Fruit fly (Drosophila melanogaster) whole organism, prepupa: ENCODE results near the gene Patr-1.

Source experiments
- Blimp-1 ChIP-seq: fragments of 200-800 bp; sonication (Bioruptor generic); optimal IDR thresholded peaks from 3 replicates; lab custom pipeline; 2017; ENCODE audit warnings: missing biosample characterization, missing genetic modification characterization, mild to moderate bottlenecking, moderate library complexity, missing genetic modification reagents
- CG10631 ChIP-seq: fragments of 200-800 bp; sonication (Bioruptor generic); optimal IDR thresholded peaks from 2 replicates; lab custom pipeline; 2016; ENCODE audit warnings: missing biosample characterization, missing genetic modification characterization
- CG10669 ChIP-seq: fragments of 200-800 bp; sonication (Bioruptor generic); optimal IDR thresholded peaks from 3 replicates; lab custom pipeline; 2018; ENCODE audit warnings: missing biosample characterization, mild to moderate bottlenecking, missing genetic modification characterization, moderate library complexity
- CG11294 ChIP-seq: fragments of 200-800 bp; sonication (Bioruptor generic); IDR thresholded peaks from 2 replicates; pipeline ENCODE4 v1.3.6; 2022; ENCODE audit warnings: missing biosample characterization, missing genetic modification characterization
- CG11762 ChIP-seq: fragments of 200-800 bp; sonication (Bioruptor generic); optimal IDR thresholded peaks from 3 replicates; lab custom pipeline; 2016; ENCODE audit warnings: missing biosample characterization, missing genetic modification characterization; ENCODE audit not compliant: insufficient read depth
- CG15336 ChIP-seq: fragments of 200-800 bp; sonication (Bioruptor generic); IDR thresholded peaks from 2 replicates; pipeline ENCODE4 v1.3.6; 2022; ENCODE audit warnings: missing biosample characterization, missing genetic modification characterization
- CG1621 ChIP-seq: fragments of 200-800 bp; sonication (Bioruptor generic); optimal IDR thresholded peaks from 3 replicates; lab custom pipeline; 2018; ENCODE audit warnings: missing biosample characterization, mild to moderate bottlenecking, missing genetic modification characterization
- CG16779 ChIP-seq: fragments of 200-800 bp; sonication (Bioruptor generic); optimal IDR thresholded peaks from 3 replicates; lab custom pipeline; 2017; ENCODE audit warnings: missing biosample characterization, mild to moderate bottlenecking, missing genetic modification characterization
- CG3032 ChIP-seq: fragments of 200-800 bp; optimal IDR thresholded peaks from 2 replicates; lab custom pipeline; 2019; ENCODE audit warnings: missing biosample characterization, mild to moderate bottlenecking, missing genetic modification characterization, moderate library complexity
- CG34406 ChIP-seq: fragments of 200-800 bp; sonication (Bioruptor generic); optimal IDR thresholded peaks from 3 replicates; lab custom pipeline; 2016; ENCODE audit warnings: missing biosample characterization, missing genetic modification characterization
- CG3919 ChIP-seq: fragments of 200-800 bp; sonication (Bioruptor generic); optimal IDR thresholded peaks from 3 replicates; lab custom pipeline; 2016; ENCODE audit warnings: missing biosample characterization, missing genetic modification characterization
- CG4318 ChIP-seq: fragments of 200-800 bp; sonication (Bioruptor generic); optimal IDR thresholded peaks from 3 replicates; lab custom pipeline; 2017; ENCODE audit warnings: missing biosample characterization, mild to moderate bottlenecking, missing genetic modification characterization
- CG6163 ChIP-seq: fragments of 200-800 bp; sonication (Bioruptor generic); IDR thresholded peaks from 3 replicates; pipeline ENCODE4 v1.3.6; 2022; ENCODE audit warnings: missing biosample characterization, missing genetic modification characterization
- CG6276 ChIP-seq: fragments of 200-800 bp; sonication (Bioruptor generic); optimal IDR thresholded peaks from 2 replicates; lab custom pipeline; 2017; ENCODE audit warnings: missing biosample characterization, mild to moderate bottlenecking, missing genetic modification characterization
- CG6792 ChIP-seq: fragments of 200-800 bp; sonication (Bioruptor generic); optimal IDR thresholded peaks from 3 replicates; lab custom pipeline; 2016; ENCODE audit warnings: missing biosample characterization, missing genetic modification characterization
- CG6808 ChIP-seq: fragments of 200-800 bp; sonication (Bioruptor generic); optimal IDR thresholded peaks from 3 replicates; lab custom pipeline; 2017; ENCODE audit warnings: missing biosample characterization, missing genetic modification characterization, mild to moderate bottlenecking, moderate library complexity, missing genetic modification reagents
- CG6854 ChIP-seq: fragments of 200-800 bp; sonication (Bioruptor generic); optimal IDR thresholded peaks from 2 replicates; lab custom pipeline; 2017; ENCODE audit warnings: missing biosample characterization, mild to moderate bottlenecking, missing genetic modification characterization
- CG7368 ChIP-seq: fragments of 200-800 bp; sonication (Bioruptor generic); optimal IDR thresholded peaks from 3 replicates; lab custom pipeline; 2016; ENCODE audit warnings: missing biosample characterization, missing genetic modification characterization
- CG8119 ChIP-seq: fragments of 200-800 bp; sonication (Bioruptor generic); IDR thresholded peaks from 3 replicates; pipeline ENCODE4 v1.3.6; 2022; ENCODE audit warnings: missing biosample characterization, missing genetic modification characterization
- CG8632 ChIP-seq: fragments of 200-800 bp; sonication (Bioruptor generic); optimal IDR thresholded peaks from 3 replicates; lab custom pipeline; 2016; ENCODE audit warnings: missing biosample characterization, missing genetic modification characterization
- CG9139 ChIP-seq: fragments of 200-800 bp; sonication (Bioruptor generic); optimal IDR thresholded peaks from 3 replicates; lab custom pipeline; 2017; ENCODE audit warnings: missing biosample characterization, mild to moderate bottlenecking, missing genetic modification characterization
- Eip75B ChIP-seq: fragments of 200-800 bp; sonication (Bioruptor generic); optimal IDR thresholded peaks from 3 replicates; lab custom pipeline; 2016; ENCODE audit warnings: missing biosample characterization, missing genetic modification characterization
- Eip78C ChIP-seq: fragments of 200-800 bp; sonication (Bioruptor generic); peaks from one replicate; lab custom pipeline; 2016; ENCODE audit warnings: missing biosample characterization, missing genetic modification characterization
- Eip93F ChIP-seq: fragments of 200-800 bp; sonication (Bioruptor generic); optimal IDR thresholded peaks from 2 replicates; lab custom pipeline; 2016; ENCODE audit warnings: missing biosample characterization, mild to moderate bottlenecking, missing genetic modification characterization
- Ets21C ChIP-seq: fragments of 200-800 bp; sonication (Bioruptor generic); optimal IDR thresholded peaks from 3 replicates; lab custom pipeline; 2016; ENCODE audit warnings: missing biosample characterization, missing genetic modification characterization
- Ets96B ChIP-seq: fragments of 200-800 bp; optimal IDR thresholded peaks from 2 replicates; lab custom pipeline; 2019; ENCODE audit warnings: missing biosample characterization, mild to moderate bottlenecking, missing genetic modification characterization, moderate library complexity
- Gug ChIP-seq: fragments of 200-800 bp; sonication (Bioruptor generic); IDR thresholded peaks from 2 replicates; pipeline ENCODE4 v1.3.6; 2022; ENCODE audit warnings: missing biosample characterization, missing genetic modification characterization
- Hr38 ChIP-seq: sonication (Bioruptor generic); optimal IDR thresholded peaks from 2 replicates; lab custom pipeline; 2016; ENCODE audit warnings: missing biosample characterization, missing genetic modification characterization
- Lpt ChIP-seq: fragments of 200-800 bp; sonication (Bioruptor generic); optimal IDR thresholded peaks from 3 replicates; lab custom pipeline; 2016; ENCODE audit warnings: missing biosample characterization, missing genetic modification characterization
- OdsH ChIP-seq: fragments of 200-800 bp; sonication (Bioruptor generic); optimal IDR thresholded peaks from 3 replicates; lab custom pipeline; 2016; ENCODE audit warnings: missing biosample characterization, missing genetic modification characterization
- Smox ChIP-seq: fragments of 200-800 bp; sonication (Bioruptor generic); optimal IDR thresholded peaks from 3 replicates; lab custom pipeline; 2016; ENCODE audit warnings: missing biosample characterization, missing genetic modification characterization
- Sox102F ChIP-seq: fragments of 200-800 bp; sonication (Bioruptor generic); optimal IDR thresholded peaks from 2 replicates; lab custom pipeline; 2016; ENCODE audit warnings: missing biosample characterization, mild to moderate bottlenecking, missing genetic modification characterization
- acj6 ChIP-seq: fragments of 200-800 bp; sonication (Bioruptor generic); optimal IDR thresholded peaks from 3 replicates; lab custom pipeline; 2016; ENCODE audit warnings: missing biosample characterization, missing genetic modification characterization
- cyc ChIP-seq: fragments of 200-800 bp; sonication (Bioruptor generic); optimal IDR thresholded peaks from 3 replicates; lab custom pipeline; 2016; ENCODE audit warnings: missing biosample characterization, missing genetic modification characterization
- dac ChIP-seq: fragments of 200-800 bp; sonication (Bioruptor generic); optimal IDR thresholded peaks from 2 replicates; lab custom pipeline; 2017; ENCODE audit warnings: missing biosample characterization, mild to moderate bottlenecking, missing genetic modification characterization
- dsx ChIP-seq: fragments of 200-800 bp; optimal IDR thresholded peaks from 3 replicates; lab custom pipeline; 2019; ENCODE audit warnings: missing biosample characterization, mild to moderate bottlenecking, missing genetic modification characterization, moderate library complexity; ENCODE audit not compliant: poor library complexity, severe bottlenecking
- eg ChIP-seq: fragments of 200-800 bp; sonication (Bioruptor generic); IDR thresholded peaks from 3 replicates; pipeline ENCODE4 v1.3.6; 2022; ENCODE audit warnings: missing biosample characterization, missing genetic modification characterization
- fd85E ChIP-seq: fragments of 200-800 bp; sonication (Bioruptor generic); optimal IDR thresholded peaks from 3 replicates; lab custom pipeline; 2016; ENCODE audit warnings: missing biosample characterization, missing genetic modification characterization
- fkh ChIP-seq: fragments of 200-800 bp; sonication (Bioruptor generic); optimal IDR thresholded peaks from 3 replicates; lab custom pipeline; 2017; ENCODE audit warnings: missing biosample characterization, mild to moderate bottlenecking, missing genetic modification characterization, moderate library complexity
- lz ChIP-seq: fragments of 200-800 bp; sonication (Bioruptor generic); optimal IDR thresholded peaks from 3 replicates; lab custom pipeline; 2016; ENCODE audit warnings: missing biosample characterization, missing genetic modification characterization
- salr ChIP-seq, 2 experiments: fragments of 200-800 bp; sonication (Bioruptor generic); optimal IDR thresholded peaks; 3 replicates each; lab custom pipeline; 2016 to 2018; ENCODE audit warnings: missing biosample characterization in 2 of 2, missing genetic modification characterization in 2 of 2, mild to moderate bottlenecking in 1 of 2
- spab ChIP-seq: fragments of 200-800 bp; sonication (Bioruptor generic); optimal IDR thresholded peaks from 2 replicates; lab custom pipeline; 2017; ENCODE audit warnings: missing biosample characterization, mild to moderate bottlenecking, missing genetic modification characterization, missing genetic modification reagents
- ss ChIP-seq, 2 experiments: fragments of 200-800 bp; sonication (Bioruptor generic); optimal IDR thresholded peaks; 2 replicates in 1 of 2; 3 replicates in 1 of 2; lab custom pipeline; 2017 to 2018; ENCODE audit warnings: mild to moderate bottlenecking in 2 of 2, missing biosample characterization in 2 of 2, missing genetic modification characterization in 2 of 2, moderate library complexity in 1 of 2
- svp ChIP-seq: fragments of 200-800 bp; sonication (Bioruptor generic); peaks from one replicate; lab custom pipeline; 2016; ENCODE audit warnings: missing biosample characterization, missing genetic modification characterization
- topi ChIP-seq: fragments of 200-800 bp; sonication (Bioruptor generic); optimal IDR thresholded peaks from 3 replicates; lab custom pipeline; 2016; ENCODE audit warnings: missing biosample characterization, missing genetic modification characterization
- vri ChIP-seq: fragments of 200-800 bp; sonication (Bioruptor generic); optimal IDR thresholded peaks from 3 replicates; lab custom pipeline; 2016; ENCODE audit warnings: missing biosample characterization, mild to moderate bottlenecking, missing genetic modification characterization

Patr-1 gene

dm6 chr3R:17079859-17080255 is 36.5 kb downstream of the Patr-1 start, which contains the start of the genes Keap1 and kuk (continued):
- TF ChIP-seq CG6854 (GFP tag; lab: Kevin White, UChicago), result no peak
- TF ChIP-seq fkh, result peak; percentile 99
- peak; percentile 35 for TF ChIP-seq CG3032 (tag; lab: Kevin White, UChicago)
- peak; percentile 24 for TF ChIP-seq Eip75B (GFP tag; lab: Kevin White, UChicago)
- TF ChIP-seq salr (GFP tag; optimal IDR thresholded peaks at IDR 0.05; lab: Kevin White, UChicago), result no peak
- peak; percentile 38; the same call in 1 of the 3 replicates for TF ChIP-seq CG6163 (GFP tag; lab: Robert Waterston, UW)
- TF ChIP-seq Eip78C (GFP tag; lab: Kevin White, UChicago), result peak; percentile 27
- TF ChIP-seq dac (GFP tag; lab: Kevin White, UChicago), result no peak
- TF ChIP-seq ss (GFP tag; optimal IDR thresholded peaks at IDR 0.05; lab: Kevin White, UChicago), result no peak
- TF ChIP-seq vri (GFP tag; lab: Kevin White, UChicago), result peak; percentile 68
- TF ChIP-seq CG6808 (GFP tag; lab: Kevin White, UChicago), result peak; percentile 31
- no peak for TF ChIP-seq CG16779 (tag; lab: Kevin White, UChicago)

- TF ChIP-seq CG6854 (GFP tag; lab: Kevin White, UChicago), result peak; percentile 91
- TF ChIP-seq cyc (GFP tag; lab: Kevin White, UChicago), result peak; percentile 94
- peak; percentile 95 for TF ChIP-seq CG6163 (GFP tag; lab: Robert Waterston, UW)
- TF ChIP-seq CG1621 (tag; lab: Kevin White, UChicago), result peak; percentile 93
- peak; percentile 98 for TF ChIP-seq CG3032 (tag; lab: Kevin White, UChicago)
- peak; percentile 95 for TF ChIP-seq CG4318 (GFP tag; lab: Kevin White, UChicago)
- peak; percentile 88 for TF ChIP-seq vri (GFP tag; lab: Kevin White, UChicago)
- TF ChIP-seq spab (GFP tag; lab: Kevin White, UChicago), result peak; percentile 98
- TF ChIP-seq CG8119, result peak; percentile 99
- peak; percentile 98 for TF ChIP-seq topi
- peak; percentile 98 for TF ChIP-seq CG6808 (GFP tag; lab: Kevin White, UChicago)
- peak; percentile 98 for TF ChIP-seq Eip75B (GFP tag; lab: Kevin White, UChicago)
- peak; percentile 98 for TF ChIP-seq CG8632 (GFP tag; lab: Kevin White, UChicago)
- TF ChIP-seq svp (GFP tag; lab: Kevin White, UChicago), result peak; percentile 99
- TF ChIP-seq acj6, result peak; percentile 97
- peak; percentile 97 for TF ChIP-seq lz (GFP tag; lab: Kevin White, UChicago)
- TF ChIP-seq dsx (GFP tag; lab: Kevin White, UChicago), result peak; percentile 95
- TF ChIP-seq CG9139, result peak; percentile 94
- TF ChIP-seq CG11762 (GFP tag; lab: Kevin White, UChicago), result peak; percentile 99
- TF ChIP-seq CG6792 (GFP tag; lab: Kevin White, UChicago), result peak; percentile 97
- peak; percentile 98 for TF ChIP-seq CG34406
- peak; percentile 93 for TF ChIP-seq Eip93F
- TF ChIP-seq Ets21C (GFP tag; lab: Kevin White, UChicago), result peak; percentile 91
- peak; percentile 95 for TF ChIP-seq CG7368
- peak; percentile 93 for TF ChIP-seq CG11294 (GFP tag; lab: Robert Waterston, UW)
- TF ChIP-seq CG10631 (GFP tag; lab: Kevin White, UChicago), result peak; percentile 97
- TF ChIP-seq CG6276 (GFP tag; lab: Kevin White, UChicago), result peak; percentile 99
- TF ChIP-seq CG10669, result peak; percentile 97
- peak; percentile 98 for TF ChIP-seq Ets96B (tag; lab: Kevin White, UChicago)
- peak; percentile 94 for TF ChIP-seq Gug (GFP tag; lab: Robert Waterston, UW)
- TF ChIP-seq salr (GFP tag; optimal IDR thresholded peaks at IDR 0.05; lab: Kevin White, UChicago), result peak; percentile 86 to 99
- TF ChIP-seq Blimp-1 (GFP tag; lab: Kevin White, UChicago), result peak; percentile 88
- TF ChIP-seq dac (GFP tag; lab: Kevin White, UChicago), result peak; percentile 94
- peak; percentile 94 for TF ChIP-seq fd85E (GFP tag; lab: Kevin White, UChicago)
- peak; percentile 98 for TF ChIP-seq CG3919 (GFP tag; lab: Kevin White, UChicago)
- peak; percentile 97 for TF ChIP-seq Smox (GFP tag; lab: Kevin White, UChicago)
- TF ChIP-seq eg (GFP tag; lab: Robert Waterston, UW), result peak; percentile 96
- TF ChIP-seq Hr38 (GFP tag; lab: Kevin White, UChicago), result peak; percentile 48
- TF ChIP-seq CG15336 (GFP tag; lab: Robert Waterston, UW), result peak; percentile 98
- TF ChIP-seq Lpt (GFP tag; lab: Kevin White, UChicago), result peak; percentile 98
- peak; percentile 98 for TF ChIP-seq OdsH (GFP tag; lab: Kevin White, UChicago)
- TF ChIP-seq Eip78C (GFP tag; lab: Kevin White, UChicago), result peak; percentile 100
- TF ChIP-seq Sox102F (GFP tag; lab: Kevin White, UChicago), result peak; percentile 95
These were observed 37.4 kb downstream of the Patr-1 start for dm6 chr3R:17080666-17081358.
